Fruit fly (Drosophila melanogaster): ENCODE measurements around the gene CG14989.

Gene CG14989

dm6 chr3L:4108844-4109494, 21.6 kb downstream of the CG14989 start (continued):
- TF ChIP-seq gsb-n (tag; optimal IDR thresholded peaks at IDR 0.05) (peak; percentile 67), CG30431 (GFP tag; optimal IDR thresholded peaks at IDR 0.05) (peak; percentile 69), pnt (GFP tag; optimal IDR thresholded peaks at IDR 0.05) (peak; percentile 20), CG3407 (GFP tag; optimal IDR thresholded peaks at IDR 0.05) (peak; percentile 53), ac (GFP tag; optimal IDR thresholded peaks at IDR 0.05) (peak; percentile 16), CG9437 (GFP tag; optimal IDR thresholded peaks at IDR 0.05) (peak; percentile 74), CG12744 (GFP tag; optimal IDR thresholded peaks at IDR 0.05) (peak; percentile 31), ssp (GFP tag; IDR thresholded peaks at IDR 0.05) (peak; percentile 25; the same call in 1 of the 2 replicates), kay (GFP tag; optimal IDR thresholded peaks at IDR 0.05) (peak; percentile 68), CG3281 (GFP tag; optimal IDR thresholded peaks at IDR 0.05) (peak; percentile 77), jigr1 (GFP tag; IDR thresholded peaks at IDR 0.05) (no peak), oc (tag; optimal IDR thresholded peaks at IDR 0.05) (peak; percentile 41), Rfx (GFP tag; IDR thresholded peaks at IDR 0.05) (peak; percentile 69), CG4730 (GFP tag; IDR thresholded peaks at IDR 0.05) (no peak), Sry-β (GFP tag; optimal IDR thresholded peaks at IDR 0.05) (no peak), rib (GFP tag; IDR thresholded peaks at IDR 0.05) (no peak), tgo (GFP tag; IDR thresholded peaks at IDR 0.05) (peak; percentile 58), CG6272 (GFP tag; IDR thresholded peaks at IDR 0.05) (peak; percentile 58), CG5180 (GFP tag; optimal IDR thresholded peaks at IDR 0.05) (peak; percentile 68), CG1602 (GFP tag; optimal IDR thresholded peaks at IDR 0.05) (peak; percentile 63), Side (GFP tag; optimal IDR thresholded peaks at IDR 0.05) (peak; percentile 60), CG10979 (tag; optimal IDR thresholded peaks at IDR 0.05) (peak; percentile 84), CG14710 (tag; optimal IDR thresholded peaks at IDR 0.05) (peak; percentile 74), CG2116 (GFP tag; optimal IDR thresholded peaks at IDR 0.05) (peak; percentile 23), ftz-f1 (GFP tag; optimal IDR thresholded peaks at IDR 0.05) (no peak), ci (GFP tag; IDR thresholded peaks at IDR 0.05) (peak; percentile 78), pzg (GFP tag; optimal IDR thresholded peaks at IDR 0.05) (no peak), E2f2 (GFP tag; IDR thresholded peaks at IDR 0.05) (0 out of 2 replicates have a peak, but pooled peaks have one; percentile 29), amos (GFP tag; IDR thresholded peaks at IDR 0.05; ENCODE audit: partially characterized antibody) (no peak), Dll (GFP tag; IDR thresholded peaks at IDR 0.05; ENCODE audit: partially characterized antibody) (no peak), Sry-δ (GFP tag; optimal IDR thresholded peaks at IDR 0.05) (no peak), ttk (GFP tag; IDR thresholded peaks at IDR 0.05) (peak; percentile 53), CG42726 (GFP tag; IDR thresholded peaks at IDR 0.05; ENCODE audit: partially characterized antibody) (no peak), sug (tag; optimal IDR thresholded peaks at IDR 0.05) (peak; percentile 60), cwo (GFP tag; optimal IDR thresholded peaks at IDR 0.05) (peak; percentile 66), CG4707 (GFP tag; optimal IDR thresholded peaks at IDR 0.05) (no peak), Bgb (GFP tag; IDR thresholded peaks at IDR 0.05; ENCODE audit: partially characterized antibody) (no peak), CG10321 (GFP tag; IDR thresholded peaks at IDR 0.05) (no peak), CkIIα-i1 (GFP tag; IDR thresholded peaks at IDR 0.05) (no peak), CG1233 (GFP tag; optimal IDR thresholded peaks at IDR 0.05) (peak; percentile 80), Ada2b (GFP tag; IDR thresholded peaks at IDR 0.05) (peak; percentile 55), Atf3 (GFP tag; optimal IDR thresholded peaks at IDR 0.05) (peak; percentile 22), CG1603 (tag; optimal IDR thresholded peaks at IDR 0.05) (peak; percentile 54), nerfin-2 (GFP tag; IDR thresholded peaks at IDR 0.05; ENCODE audit: partially characterized antibody) (no peak), CG1529 (GFP tag; optimal IDR thresholded peaks at IDR 0.05) (peak; percentile 62), croc (GFP tag; conservative IDR thresholded peaks at IDR 0.05) (peak; percentile 67), sisA (GFP tag; IDR thresholded peaks at IDR 0.05) (peak; percentile 58), YL-1 (GFP tag; optimal IDR thresholded peaks at IDR 0.05) (no peak), CG14860 (GFP tag; IDR thresholded peaks at IDR 0.05; ENCODE audit: partially characterized antibody) (no peak), twi (tag; optimal IDR thresholded peaks at IDR 0.05) (peak; percentile 79)

Measured in whole organism, embryonic.